Worm (Caenorhabditis elegans): Measurements from ENCODE around the gene acdh-8.

- no peak for TF ChIP-seq dmd-4 (tag; optimal IDR thresholded peaks at IDR 0.05; ENCODE audit: borderline replicate concordance)
- no peak for TF ChIP-seq rnt-1 (tag; optimal IDR thresholded peaks at IDR 0.05)
- TF ChIP-seq tbx-2 (tag; optimal IDR thresholded peaks at IDR 0.05) = no peak
Observed at ce11 chrII:5829940-5830424, 35.7 kb downstream of the acdh-8 start, which contains the start of gene col-74.
